Worm (Caenorhabditis elegans) whole organism, late embryonic: ENCODE measurements around the gene tsr-1.

ENCODE experiments used
- F13H6.1 ChIP-seq: sonication (generic microtip); optimal IDR thresholded peaks from 2 replicates; lab custom pipeline; 2016; ENCODE audit warnings: missing genetic modification characterization, missing compliant biosample characterization
- ets-4 ChIP-seq: sonication (generic microtip); optimal IDR thresholded peaks from 2 replicates; lab custom pipeline; 2016; ENCODE audit warnings: missing genetic modification characterization, missing compliant biosample characterization
- sdc-2 ChIP-seq: sonication (generic microtip); optimal IDR thresholded peaks from 2 replicates; lab custom pipeline; 2016; ENCODE audit warnings: missing genotype, missing genetic modification characterization, missing compliant biosample characterization

ce11 chrII:2415439-2415838, 57.7 kb downstream of the tsr-1 start, which contains the start of gene fbxa-4:
- TF ChIP-seq F13H6.1 (tag; lab: Kevin White, UChicago) (no peak), ets-4 (tag; lab: Kevin White, UChicago) (no peak), sdc-2 (no peak)
